Fruit fly (Drosophila melanogaster) whole organism, embryonic: Measurements from ENCODE around the gene Pa1.

ENCODE experiments used
- Antp ChIP-seq: fragments of 200-800 bp; sonication (Bioruptor generic); optimal IDR thresholded peaks from 3 replicates; lab custom pipeline; 2016; ENCODE audit warnings: missing biosample characterization, missing genetic modification characterization
- B-H2 ChIP-seq: fragments of 200-800 bp; sonication (Bioruptor generic); optimal IDR thresholded peaks from 2 replicates; lab custom pipeline; 2018; ENCODE audit warnings: missing biosample characterization, mild to moderate bottlenecking, missing genetic modification characterization
- CG10274 ChIP-seq: fragments of 200-800 bp; sonication (Bioruptor generic); optimal IDR thresholded peaks from 3 replicates; lab custom pipeline; 2017; ENCODE audit warnings: missing biosample characterization, mild to moderate bottlenecking, missing genetic modification characterization
- CG10321 ChIP-seq: fragments of 200-800 bp; sonication (Bioruptor generic); IDR thresholded peaks from 2 replicates; pipeline ENCODE4 v1.3.6; 2022; ENCODE audit warnings: missing biosample characterization, missing genetic modification characterization
- CG10654 ChIP-seq: fragments of 200-800 bp; sonication (Bioruptor generic); optimal IDR thresholded peaks from 2 replicates; lab custom pipeline; 2016; ENCODE audit warnings: missing biosample characterization, missing genetic modification characterization
- CG10979 ChIP-seq: fragments of 200-800 bp; sonication (Bioruptor generic); optimal IDR thresholded peaks from 2 replicates; lab custom pipeline; 2018; ENCODE audit warnings: missing biosample characterization, mild to moderate bottlenecking, missing genetic modification characterization, moderate library complexity
- CG12391 ChIP-seq: fragments of 200-800 bp; sonication (Bioruptor generic); optimal IDR thresholded peaks from 3 replicates; lab custom pipeline; 2018; ENCODE audit warnings: missing biosample characterization, mild to moderate bottlenecking, missing genetic modification characterization, moderate library complexity
- CG12942 ChIP-seq: fragments of 200-800 bp; sonication (Bioruptor generic); optimal IDR thresholded peaks from 3 replicates; lab custom pipeline; 2016; ENCODE audit warnings: missing biosample characterization, missing genetic modification characterization
- CG13775 ChIP-seq: fragments of 200-800 bp; sonication (Bioruptor generic); optimal IDR thresholded peaks from 3 replicates; lab custom pipeline; 2017; ENCODE audit warnings: missing biosample characterization, mild to moderate bottlenecking, missing genetic modification characterization
- CG15514 ChIP-seq: fragments of 200-800 bp; sonication (Bioruptor generic); optimal IDR thresholded peaks from 3 replicates; lab custom pipeline; 2017; ENCODE audit warnings: missing biosample characterization, missing genetic modification characterization, mild to moderate bottlenecking, moderate library complexity, missing genetic modification reagents
- CG2712 ChIP-seq: fragments of 200-800 bp; optimal IDR thresholded peaks from 3 replicates; lab custom pipeline; 2019; ENCODE audit warnings: missing biosample characterization, mild to moderate bottlenecking, missing genetic modification characterization, moderate library complexity
- CG30403 ChIP-seq: fragments of 200-800 bp; sonication (Bioruptor generic); optimal IDR thresholded peaks from 3 replicates; lab custom pipeline; 2016; ENCODE audit warnings: missing biosample characterization, missing genetic modification characterization
- CG30431 ChIP-seq: fragments of 200-800 bp; sonication (Bioruptor generic); optimal IDR thresholded peaks from 2 replicates; lab custom pipeline; 2017; ENCODE audit warnings: missing biosample characterization, missing genetic modification characterization
- CG31365 ChIP-seq: fragments of 200-800 bp; sonication (Bioruptor generic); optimal IDR thresholded peaks from 2 replicates; lab custom pipeline; 2018; ENCODE audit warnings: missing biosample characterization, mild to moderate bottlenecking, missing genetic modification characterization
- CG32772 ChIP-seq: fragments of 200-800 bp; sonication (Bioruptor generic); IDR thresholded peaks from 2 replicates; pipeline ENCODE4 v1.3.6; 2022; ENCODE audit warnings: missing biosample characterization, missing genetic modification characterization
- CG3281 ChIP-seq: fragments of 200-800 bp; sonication (Bioruptor generic); optimal IDR thresholded peaks from 3 replicates; lab custom pipeline; 2017; ENCODE audit warnings: missing biosample characterization, mild to moderate bottlenecking, missing genetic modification characterization
- CG33557 ChIP-seq: fragments of 200-800 bp; sonication (Bioruptor generic); optimal IDR thresholded peaks from 2 replicates; lab custom pipeline; 2019; ENCODE audit warnings: missing biosample characterization, mild to moderate bottlenecking, missing genetic modification characterization, moderate library complexity
- CG43689 ChIP-seq: fragments of 200-800 bp; sonication (Bioruptor generic); IDR thresholded peaks from 2 replicates; pipeline ENCODE4 v1.3.6; 2022; ENCODE audit warnings: missing biosample characterization, missing genetic modification characterization
- CG9727 ChIP-seq: fragments of 200-800 bp; sonication (Bioruptor generic); optimal IDR thresholded peaks from 3 replicates; lab custom pipeline; 2017; ENCODE audit warnings: missing biosample characterization, mild to moderate bottlenecking, missing genetic modification characterization
- Chrac-16 ChIP-seq: fragments of 200-800 bp; sonication (Bioruptor generic); optimal IDR thresholded peaks from 3 replicates; lab custom pipeline; 2016; ENCODE audit warnings: missing biosample characterization, missing genetic modification characterization
- Dbx ChIP-seq: fragments of 200-800 bp; sonication (Bioruptor generic); IDR thresholded peaks from 3 replicates; pipeline ENCODE4 v1.3.6; 2022; ENCODE audit warnings: missing biosample characterization, missing genetic modification characterization
- Fer1 ChIP-seq: fragments of 200-800 bp; sonication (Bioruptor generic); optimal IDR thresholded peaks from 2 replicates; lab custom pipeline; 2017; ENCODE audit warnings: missing biosample characterization, mild to moderate bottlenecking, missing genetic modification characterization
- MESR4 ChIP-seq: fragments of 200-800 bp; sonication (Bioruptor generic); optimal IDR thresholded peaks from 2 replicates; lab custom pipeline; 2018; ENCODE audit warnings: missing biosample characterization, mild to moderate bottlenecking, missing genetic modification characterization, moderate library complexity
- Max ChIP-seq: fragments of 200-800 bp; sonication (Bioruptor generic); optimal IDR thresholded peaks from 2 replicates; lab custom pipeline; 2016; ENCODE audit warnings: missing biosample characterization, mild to moderate bottlenecking, missing genetic modification characterization
- Myb ChIP-seq: fragments of 200-800 bp; sonication (Bioruptor generic); optimal IDR thresholded peaks from 2 replicates; lab custom pipeline; 2016; ENCODE audit warnings: missing biosample characterization, missing genetic modification characterization
- NfI ChIP-seq: fragments of 200-800 bp; sonication (Bioruptor generic); optimal IDR thresholded peaks from 3 replicates; lab custom pipeline; 2018; ENCODE audit warnings: missing biosample characterization, mild to moderate bottlenecking, missing genetic modification characterization, moderate library complexity
- Ptx1 ChIP-seq: fragments of 200-800 bp; sonication (Bioruptor generic); IDR thresholded peaks from 2 replicates; pipeline ENCODE4 v1.3.6; 2022; ENCODE audit warnings: missing biosample characterization, missing genetic modification characterization
- bowl ChIP-seq: fragments of 200-800 bp; sonication (Bioruptor generic); IDR thresholded peaks from 2 replicates; pipeline ENCODE4 v1.3.6; 2022; ENCODE audit warnings: missing biosample characterization, missing genetic modification characterization
- caup ChIP-seq: fragments of 200-800 bp; sonication (Bioruptor generic); optimal IDR thresholded peaks from 3 replicates; lab custom pipeline; 2017; ENCODE audit warnings: missing biosample characterization, mild to moderate bottlenecking, missing genetic modification characterization, moderate library complexity; ENCODE audit not compliant: severe bottlenecking
- corto ChIP-seq: fragments of 200-800 bp; sonication (Bioruptor generic); optimal IDR thresholded peaks from 2 replicates; lab custom pipeline; 2016; ENCODE audit warnings: missing biosample characterization, mild to moderate bottlenecking, missing genetic modification characterization, moderate library complexity
- cwo ChIP-seq: fragments of 200-800 bp; sonication (Bioruptor generic); optimal IDR thresholded peaks from 3 replicates; lab custom pipeline; 2017; ENCODE audit warnings: missing biosample characterization, missing genetic modification characterization, mild to moderate bottlenecking, moderate library complexity, missing genetic modification reagents
- dan ChIP-seq: fragments of 200-800 bp; sonication (Bioruptor generic); IDR thresholded peaks from 2 replicates; pipeline ENCODE4 v1.3.6; 2022; ENCODE audit warnings: missing biosample characterization, missing genetic modification characterization
- dati ChIP-seq: fragments of 200-800 bp; sonication (Bioruptor generic); IDR thresholded peaks from 2 replicates; pipeline ENCODE4 v1.3.6; 2022; ENCODE audit warnings: missing biosample characterization, missing genetic modification characterization
- gcm ChIP-seq: fragments of 200-800 bp; sonication (Bioruptor generic); optimal IDR thresholded peaks from 2 replicates; lab custom pipeline; 2019; ENCODE audit warnings: missing biosample characterization, mild to moderate bottlenecking, missing genetic modification characterization, moderate library complexity
- gcm2 ChIP-seq: fragments of 200-800 bp; sonication (Bioruptor generic); optimal IDR thresholded peaks from 2 replicates; lab custom pipeline; 2016; ENCODE audit warnings: missing biosample characterization, missing genetic modification characterization
- grn ChIP-seq: fragments of 200-800 bp; sonication (Bioruptor generic); optimal IDR thresholded peaks from 3 replicates; lab custom pipeline; 2017; ENCODE audit warnings: missing biosample characterization, missing genetic modification characterization
- h ChIP-seq: fragments of >200 bp; optimal IDR thresholded peaks from 2 replicates; lab custom pipeline; 2017
- hkb ChIP-seq, 2 experiments: fragments of 200-800 bp in 1 of 2; fragments of >200 bp in 1 of 2; sonication (Bioruptor generic) in 1 of 2; IDR thresholded peaks in 1 of 2; optimal IDR thresholded peaks in 1 of 2; 2 replicates each; pipeline versions ENCODE4 v1.3.6 to Lab custom; 2017 to 2022; ENCODE audit warnings: missing biosample characterization in 1 of 2, missing genetic modification characterization in 1 of 2
- klu ChIP-seq: fragments of 200-800 bp; sonication (Bioruptor generic); IDR thresholded peaks from 2 replicates; pipeline ENCODE4 v1.3.6; 2022; ENCODE audit warnings: missing biosample characterization, missing genetic modification characterization
- knrl ChIP-seq: fragments of 200-800 bp; sonication (Bioruptor generic); IDR thresholded peaks from 3 replicates; pipeline ENCODE4 v1.3.6; 2022; ENCODE audit warnings: missing biosample characterization, missing genetic modification characterization; ENCODE audit not compliant: partially characterized antibody
- lola ChIP-seq, 3 experiments: fragments of >200 bp in 2 of 3; fragments of 200-800 bp in 1 of 3; sonication (Bioruptor generic) in 1 of 3; optimal IDR thresholded peaks; 2 replicates each; lab custom pipeline; 2017 to 2019; ENCODE audit warnings: missing biosample characterization in 3 of 3, missing genetic modification characterization in 3 of 3, mild to moderate bottlenecking in 1 of 3, moderate library complexity in 1 of 3
- odd ChIP-seq: fragments of 200-800 bp; sonication (Bioruptor generic); optimal IDR thresholded peaks from 2 replicates; lab custom pipeline; 2017; ENCODE audit warnings: missing biosample characterization, mild to moderate bottlenecking, missing genetic modification characterization
- peb ChIP-seq: fragments of 200-800 bp; sonication (Bioruptor generic); IDR thresholded peaks from 2 replicates; pipeline ENCODE4 v1.3.6; 2022; ENCODE audit warnings: missing biosample characterization, missing genetic modification characterization
- pfk ChIP-seq: fragments of 200-800 bp; sonication (Bioruptor generic); optimal IDR thresholded peaks from 2 replicates; lab custom pipeline; 2018; ENCODE audit warnings: missing biosample characterization, mild to moderate bottlenecking, missing genetic modification characterization, moderate library complexity
- ranshi ChIP-seq: fragments of 200-800 bp; sonication (Bioruptor generic); IDR thresholded peaks from 2 replicates; pipeline ENCODE4 v1.3.6; 2022; ENCODE audit warnings: missing biosample characterization, missing genetic modification characterization
- row ChIP-seq: fragments of 200-800 bp; sonication (Bioruptor generic); IDR thresholded peaks from 3 replicates; pipeline ENCODE4 v1.3.6; 2022; ENCODE audit warnings: missing biosample characterization, missing genetic modification characterization
- tap ChIP-seq: fragments of 200-800 bp; optimal IDR thresholded peaks from 3 replicates; lab custom pipeline; 2019; ENCODE audit warnings: missing biosample characterization, mild to moderate bottlenecking, missing genetic modification characterization, moderate library complexity
- vfl ChIP-seq: fragments of 200-800 bp; sonication (Bioruptor generic); optimal IDR thresholded peaks from 2 replicates; lab custom pipeline; 2016; ENCODE audit warnings: missing biosample characterization, missing genetic modification characterization
- wor ChIP-seq: fragments of 200-800 bp; sonication (Bioruptor generic); IDR thresholded peaks from 2 replicates; pipeline ENCODE4 v1.3.6; 2022; ENCODE audit warnings: missing biosample characterization, missing genetic modification characterization

The Pa1 gene

dm6 chrX:11338047-11338747 lies 20.8 kb upstream of the Pa1 start (continued):
- TF ChIP-seq knrl (GFP tag; lab: Robert Waterston, UW), result no peak
- TF ChIP-seq Dbx, result peak; percentile 46; the same call in 2 of the 3 replicates
- peak; percentile 50; the same call in 1 of the 2 replicates for TF ChIP-seq ranshi
- TF ChIP-seq CG33557, result peak; percentile 67
- TF ChIP-seq lola (GFP tag; optimal IDR thresholded peaks at IDR 0.05; lab: Kevin White, UChicago), result peak in 1 of 3 experiments; percentile 76
- TF ChIP-seq vfl (GFP tag; lab: Kevin White, UChicago), result no peak
- no peak for TF ChIP-seq pfk
- peak; percentile 84 for TF ChIP-seq CG10979 (tag; lab: Kevin White, UChicago)
- TF ChIP-seq CG43689, result 0 out of 2 replicates have a peak, but pooled peaks have one; percentile 21
- TF ChIP-seq CG32772 (GFP tag; lab: Robert Waterston, UW), result peak; percentile 23; the same call in 1 of the 2 replicates
- peak; percentile 79 for TF ChIP-seq CG9727 (GFP tag; lab: Kevin White, UChicago)
- no peak for TF ChIP-seq odd (GFP tag; lab: Kevin White, UChicago)
- TF ChIP-seq CG30403 (GFP tag; lab: Kevin White, UChicago), result peak; percentile 87
- peak; percentile 80 for TF ChIP-seq CG12391 (tag; lab: Kevin White, UChicago)
- no peak for TF ChIP-seq bowl (GFP tag; lab: Robert Waterston, UW)
- TF ChIP-seq wor (GFP tag; lab: Robert Waterston, UW), result 0 out of 2 replicates have a peak, but pooled peaks have one; percentile 28
- no peak for TF ChIP-seq CG15514 (GFP tag; lab: Kevin White, UChicago)
- TF ChIP-seq tap (tag; lab: Kevin White, UChicago), result no peak
- TF ChIP-seq dan (GFP tag; lab: Robert Waterston, UW), result no peak
- no peak for TF ChIP-seq dati (GFP tag; lab: Robert Waterston, UW)
- TF ChIP-seq CG31365 (tag; lab: Kevin White, UChicago), result no peak
- TF ChIP-seq Max, result peak; percentile 66
- TF ChIP-seq corto (GFP tag; lab: Kevin White, UChicago), result no peak
- peak; percentile 64 for TF ChIP-seq cwo
- no peak for TF ChIP-seq MESR4 (GFP tag; lab: Kevin White, UChicago)
- TF ChIP-seq CG30431 (GFP tag; lab: Kevin White, UChicago), result peak; percentile 38
- TF ChIP-seq h (lab: Kevin White, UChicago), result no peak
- TF ChIP-seq Chrac-16, result peak; percentile 59
- no peak for TF ChIP-seq grn
- peak; percentile 68 for TF ChIP-seq Antp
- TF ChIP-seq gcm2, result no peak
- TF ChIP-seq gcm (GFP tag; lab: Kevin White, UChicago), result no peak
- 0 out of 2 replicates have a peak, but pooled peaks have one; percentile 53 for TF ChIP-seq CG10321 (GFP tag; lab: Robert Waterston, UW)
- peak; percentile 74 for TF ChIP-seq CG2712
- 0 out of 2 replicates have a peak, but pooled peaks have one; percentile 16 for TF ChIP-seq klu
- peak; percentile 79 for TF ChIP-seq row (GFP tag; lab: Robert Waterston, UW)
- no peak for TF ChIP-seq CG3281 (GFP tag; lab: Kevin White, UChicago)
- no peak for TF ChIP-seq B-H2 (GFP tag; lab: Kevin White, UChicago)
- TF ChIP-seq Myb (GFP tag; lab: Kevin White, UChicago), result peak; percentile 39
- TF ChIP-seq Ptx1 (GFP tag; lab: Robert Waterston, UW), result peak; percentile 73
- peak; percentile 20 for TF ChIP-seq caup
- TF ChIP-seq CG12942 (GFP tag; lab: Kevin White, UChicago), result peak; percentile 52
- no peak for TF ChIP-seq peb
- peak; percentile 15 for TF ChIP-seq CG10274 (GFP tag; lab: Kevin White, UChicago)
- TF ChIP-seq hkb (optimal IDR thresholded peaks at IDR 0.05; lab: Kevin White, UChicago), result no peak
- TF ChIP-seq hkb (GFP tag; IDR thresholded peaks at IDR 0.05; lab: Robert Waterston, UW), result peak; percentile 74
- peak; percentile 70 for TF ChIP-seq CG13775
- TF ChIP-seq CG10654 (GFP tag; lab: Kevin White, UChicago), result peak; percentile 41
- TF ChIP-seq NfI (GFP tag; lab: Kevin White, UChicago), result peak; percentile 66
- TF ChIP-seq Fer1 (GFP tag; lab: Kevin White, UChicago), result peak; percentile 70
